Worm (Caenorhabditis elegans) whole organism, young adult: Measurements from ENCODE around the gene hum-4.

ENCODE experiments used
- B0336.3 ChIP-seq: fragments of 200-800 bp; sonication (Bioruptor generic); IDR thresholded peaks from 2 replicates; pipeline ENCODE4 v1.3.6; 2022; ENCODE audit warnings: missing genetic modification characterization, missing compliant biosample characterization
- F22D6.2 ChIP-seq: sonication (generic microtip); optimal IDR thresholded peaks from 2 replicates; lab custom pipeline; 2016; ENCODE audit warnings: mild to moderate bottlenecking, missing genetic modification characterization, missing compliant biosample characterization
- F57A8.1 ChIP-seq: fragments of 200-800 bp; sonication (Bioruptor generic); optimal IDR thresholded peaks from 2 replicates; lab custom pipeline; 2018; ENCODE audit warnings: mild to moderate bottlenecking, missing genetic modification characterization, moderate library complexity, missing compliant biosample characterization
- T07F8.4 ChIP-seq: sonication (generic microtip); optimal IDR thresholded peaks from 2 replicates; lab custom pipeline; 2016; ENCODE audit warnings: mild to moderate bottlenecking, missing genetic modification characterization, moderate library complexity, missing compliant biosample characterization
- Y53G8AR.9 ChIP-seq: fragments of 200-800 bp; sonication (Bioruptor generic); conservative IDR thresholded peaks from 2 replicates; pipeline ENCODE4 v1.3.6; 2022; ENCODE audit warnings: missing genetic modification reagents, missing genetic modification characterization, missing compliant biosample characterization
- Y67H2A.10 ChIP-seq: fragments of 200-800 bp; sonication (Bioruptor generic); conservative IDR thresholded peaks from 2 replicates; pipeline ENCODE4 v1.3.6; 2022; ENCODE audit warnings: missing genetic modification reagents, missing genetic modification characterization, missing compliant biosample characterization
- ama-1 ChIP-seq, 3 experiments: fragments of 150-350 bp in 1 of 3; sonication (generic microtip) in 2 of 3; optimal IDR thresholded peaks; 2 replicates each; lab custom pipeline; 2014 to 2018; ENCODE audit warnings: missing biosample characterization in 2 of 3, missing genetic modification characterization in 2 of 3, missing genetic modification reagents in 2 of 3
- aptf-3 ChIP-seq: fragments of 200-800 bp; sonication (Bioruptor generic); IDR thresholded peaks from 2 replicates; pipeline ENCODE4 v1.3.6; 2022; ENCODE audit warnings: missing genetic modification characterization, missing compliant biosample characterization
- atf-7 ChIP-seq: sonication (generic microtip); optimal IDR thresholded peaks from 2 replicates; lab custom pipeline; 2017; ENCODE audit warnings: mild to moderate bottlenecking, missing genetic modification characterization, missing compliant biosample characterization
- athp-1 ChIP-seq: sonication (generic microtip); optimal IDR thresholded peaks from 2 replicates; lab custom pipeline; 2017; ENCODE audit warnings: mild to moderate bottlenecking, missing genetic modification characterization, missing compliant biosample characterization
- bed-1 ChIP-seq: fragments of 200-800 bp; sonication (Bioruptor generic); IDR thresholded peaks from 2 replicates; pipeline ENCODE4 v1.3.6; 2022; ENCODE audit warnings: missing genetic modification reagents, missing genetic modification characterization, missing compliant biosample characterization
- cebp-1 ChIP-seq, 2 experiments: fragments of 200-800 bp in 1 of 2; sonication (Bioruptor generic) in 1 of 2; sonication (generic microtip) in 1 of 2; IDR thresholded peaks in 1 of 2; optimal IDR thresholded peaks in 1 of 2; 2 replicates each; pipeline versions ENCODE4 v1.3.6 to Lab custom; 2017 to 2022; ENCODE audit warnings: missing compliant biosample characterization in 2 of 2, missing genetic modification characterization in 2 of 2, mild to moderate bottlenecking in 1 of 2, missing genetic modification reagents in 1 of 2, moderate library complexity in 1 of 2
- ceh-100 ChIP-seq: fragments of 200-800 bp; sonication (Bioruptor generic); IDR thresholded peaks from 2 replicates; pipeline ENCODE4 v1.3.6; 2022; ENCODE audit warnings: missing genetic modification reagents, missing genetic modification characterization, missing compliant biosample characterization
- chd-7 ChIP-seq: sonication (generic microtip); optimal IDR thresholded peaks from 2 replicates; lab custom pipeline; 2016; ENCODE audit warnings: mild to moderate bottlenecking, missing genetic modification characterization, moderate library complexity, missing compliant biosample characterization
- dox-1 ChIP-seq: fragments of 200-800 bp; sonication (Bioruptor generic); IDR thresholded peaks from 2 replicates; pipeline ENCODE4 v1.3.6; 2022; ENCODE audit warnings: missing genetic modification reagents, missing genetic modification characterization, missing compliant biosample characterization
- egl-18 ChIP-seq: fragments of 200-800 bp; sonication (Bioruptor generic); IDR thresholded peaks from 2 replicates; pipeline ENCODE4 v1.3.6; 2022; ENCODE audit warnings: missing genetic modification reagents, missing genetic modification characterization, missing compliant biosample characterization
- let-526 ChIP-seq: fragments of 200-800 bp; sonication (Bioruptor generic); IDR thresholded peaks from 2 replicates; pipeline ENCODE4 v1.3.6; 2022; ENCODE audit warnings: missing genetic modification reagents, missing genetic modification characterization, missing compliant biosample characterization
- lin-26 ChIP-seq: fragments of 200-800 bp; sonication (Bioruptor generic); IDR thresholded peaks from 2 replicates; pipeline ENCODE4 v1.3.6; 2022; ENCODE audit warnings: missing genetic modification reagents, missing genetic modification characterization, missing compliant biosample characterization
- lir-1 ChIP-seq: fragments of 200-800 bp; sonication (Bioruptor generic); conservative IDR thresholded peaks from 2 replicates; pipeline ENCODE4 v1.3.6; 2022; ENCODE audit warnings: missing genetic modification reagents, missing genetic modification characterization, missing compliant biosample characterization
- lsy-27 ChIP-seq: sonication (generic microtip); optimal IDR thresholded peaks from 2 replicates; lab custom pipeline; 2017; ENCODE audit warnings: missing genetic modification characterization, mild to moderate bottlenecking, missing compliant biosample characterization, antibody characterized with exemption, missing genotype, borderline replicate concordance; ENCODE audit not compliant: insufficient read depth
- madf-10 ChIP-seq: sonication (generic microtip); optimal IDR thresholded peaks from 2 replicates; lab custom pipeline; 2016; ENCODE audit warnings: mild to moderate bottlenecking, missing genetic modification characterization, missing compliant biosample characterization
- nfya-1 ChIP-seq: sonication (generic microtip); optimal IDR thresholded peaks from 2 replicates; lab custom pipeline; 2017; ENCODE audit warnings: antibody characterized with exemption, missing compliant biosample characterization, missing genetic modification characterization, borderline replicate concordance; ENCODE audit not compliant: insufficient read depth
- nfyb-1 ChIP-seq: fragments of 200-800 bp; sonication (Bioruptor generic); IDR thresholded peaks from 2 replicates; pipeline ENCODE4 v1.3.6; 2022; ENCODE audit warnings: missing genetic modification reagents, missing genetic modification characterization, missing compliant biosample characterization
- nhr-80 ChIP-seq: sonication (generic microtip); optimal IDR thresholded peaks from 2 replicates; lab custom pipeline; 2016; ENCODE audit warnings: missing genetic modification characterization, missing compliant biosample characterization
- nhr-90 ChIP-seq: sonication (generic microtip); optimal IDR thresholded peaks from 2 replicates; lab custom pipeline; 2016; ENCODE audit warnings: missing genotype, mild to moderate bottlenecking, missing genetic modification characterization, missing compliant biosample characterization
- snpc-1.1 ChIP-seq: sonication (generic microtip); optimal IDR thresholded peaks from 2 replicates; lab custom pipeline; 2017; ENCODE audit warnings: missing genetic modification characterization, mild to moderate bottlenecking, missing compliant biosample characterization, antibody characterized with exemption, moderate library complexity, missing genotype, missing genetic modification reagents; ENCODE audit not compliant: insufficient read depth
- snpc-1.3 ChIP-seq: sonication (generic microtip); optimal IDR thresholded peaks from 2 replicates; lab custom pipeline; 2017; ENCODE audit warnings: missing genetic modification characterization, mild to moderate bottlenecking, missing compliant biosample characterization, antibody characterized with exemption, moderate library complexity, missing genotype, missing genetic modification reagents; ENCODE audit not compliant: insufficient read depth
- sptf-2 ChIP-seq: fragments of 200-800 bp; sonication (Bioruptor generic); optimal IDR thresholded peaks from 2 replicates; lab custom pipeline; 2018; ENCODE audit warnings: mild to moderate bottlenecking, missing genetic modification characterization, missing compliant biosample characterization
- tbx-9 ChIP-seq: sonication (generic microtip); optimal IDR thresholded peaks from 2 replicates; lab custom pipeline; 2016; ENCODE audit warnings: borderline replicate concordance, missing genetic modification characterization, inconsistent platforms, missing compliant biosample characterization
- unc-130 ChIP-seq: sonication (generic microtip); optimal IDR thresholded peaks from 2 replicates; lab custom pipeline; 2016; ENCODE audit warnings: missing genetic modification reagents, missing genetic modification characterization, missing compliant biosample characterization
- zfh-2 ChIP-seq: fragments of 200-800 bp; sonication (Bioruptor generic); conservative IDR thresholded peaks from 2 replicates; pipeline ENCODE4 v1.3.6; 2022; ENCODE audit warnings: missing genetic modification reagents, missing genetic modification characterization, missing compliant biosample characterization
- ztf-18 ChIP-seq: sonication (generic microtip); optimal IDR thresholded peaks from 2 replicates; lab custom pipeline; 2016; ENCODE audit warnings: missing genotype, mild to moderate bottlenecking, missing genetic modification characterization, missing compliant biosample characterization
- ztf-28 ChIP-seq: fragments of 200-800 bp; sonication (Bioruptor generic); IDR thresholded peaks from 2 replicates; pipeline ENCODE4 v1.3.6; 2022; ENCODE audit warnings: missing genetic modification reagents, missing genetic modification characterization, missing compliant biosample characterization

hum-4 gene

DNA sequence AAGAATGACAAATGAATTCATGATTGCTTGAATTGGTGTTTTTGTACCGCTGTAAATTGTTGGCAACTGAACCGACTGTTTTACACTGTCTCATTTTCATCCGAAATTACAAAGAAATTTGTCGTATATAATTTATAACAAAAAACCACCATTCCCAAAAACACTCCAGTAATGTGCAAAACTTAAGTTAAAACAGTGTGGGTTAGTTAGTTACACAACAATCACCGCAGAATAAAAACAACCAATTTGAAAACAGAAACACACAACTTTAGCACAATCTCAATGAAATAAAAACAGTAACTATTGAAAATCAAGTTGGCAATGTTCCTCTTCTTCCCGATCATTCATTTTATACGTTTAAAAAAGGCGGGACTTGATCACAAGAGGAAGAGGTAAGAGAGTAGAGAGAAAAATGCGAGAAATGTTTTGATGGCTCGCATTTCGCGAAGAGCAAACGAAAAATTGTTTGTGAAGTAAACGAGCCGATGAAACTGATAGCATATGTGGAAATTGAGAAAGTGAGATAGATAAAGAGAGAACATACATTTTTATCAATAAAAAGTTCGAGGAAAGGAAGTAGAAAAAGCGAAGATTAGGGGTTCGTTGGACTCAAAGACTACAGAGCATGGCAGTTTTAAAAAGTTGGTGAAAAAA, 25.6 kb downstream of the hum-4 start, which contains the start of gene F08B12.4:
Gene F08B12.4 (minus strand): TSS at position 51 of the 654 bp plus-strand sequence.
- TF ChIP-seq ama-1 (optimal IDR thresholded peaks at IDR 0.05; lab: Kevin White, UChicago) (peak; percentile 68), ama-1 (GFP tag; optimal IDR thresholded peaks at IDR 0.05; lab: Kevin White, UChicago) (no peak), nfyb-1 (peak; percentile 30; the same call in 1 of the 2 replicates), atf-7 (tag; lab: Kevin White, UChicago) (peak; percentile 23), nhr-80 (tag; lab: Kevin White, UChicago) (peak; percentile 84), lsy-27 (tag; lab: Kevin White, UChicago) (no peak), dox-1 (GFP tag; lab: Robert Waterston, UW) (0 out of 2 replicates have a peak, but pooled peaks have one; percentile 13), athp-1 (tag; lab: Kevin White, UChicago) (no peak)
- TF ChIP-seq, all 124 proteins: peak for 5

DNA sequence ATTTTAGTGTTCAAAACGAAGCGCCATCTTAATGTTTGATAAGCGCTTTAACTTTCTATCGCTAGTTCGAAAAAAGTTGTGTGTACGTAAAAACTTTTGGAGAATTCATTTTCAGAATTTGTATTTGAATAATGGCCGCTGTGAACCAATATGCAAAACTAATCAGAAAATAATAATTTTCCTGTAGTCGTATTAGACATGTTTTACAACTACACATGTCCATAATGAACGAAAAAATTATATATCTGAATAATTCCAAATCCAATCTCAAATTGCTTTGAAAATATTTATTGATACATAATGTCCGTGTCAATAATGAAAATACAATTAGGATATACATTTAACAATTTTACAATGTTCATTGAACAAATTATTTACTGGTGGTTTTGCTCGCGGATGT, 26.6 kb downstream of the hum-4 start:
- TF ChIP-seq snpc-1.1 (tag; lab: Kevin White, UChicago) (no peak), Y53G8AR.9 (GFP tag; lab: Robert Waterston, UW) (peak; percentile 17; the same call in 1 of the 2 replicates), nhr-80 (tag; lab: Kevin White, UChicago) (peak; percentile 4)

DNA sequence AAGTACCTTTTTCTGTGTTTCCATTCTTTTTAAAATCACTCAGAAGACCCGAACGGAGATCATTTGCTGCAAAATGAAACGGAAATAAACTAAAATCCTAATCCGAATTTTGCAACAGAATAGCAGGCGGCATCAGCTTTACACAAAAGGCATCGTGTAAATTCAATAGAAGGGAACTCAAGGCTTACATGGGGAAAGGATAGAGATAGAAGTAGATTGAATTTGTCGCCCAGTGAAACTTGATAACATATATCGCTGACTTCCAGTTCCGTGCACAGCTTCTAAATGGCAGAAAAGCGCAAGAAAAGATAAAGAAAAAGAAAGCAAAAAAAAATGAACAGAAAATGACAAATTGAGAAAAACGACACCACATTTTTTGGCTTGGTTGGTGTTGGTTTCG, 27.5 kb downstream of the hum-4 start, which contains the start of gene slo-2:
Gene slo-2 (minus strand): TSS at position 24 of the 400 bp plus-strand sequence.
- TF ChIP-seq nfya-1 (tag; lab: Kevin White, UChicago), result no peak
- no peak for TF ChIP-seq ztf-28
- TF ChIP-seq aptf-3 (GFP tag; lab: Robert Waterston, UW), result no peak
- TF ChIP-seq lin-26, result no peak
- no peak for TF ChIP-seq let-526

DNA sequence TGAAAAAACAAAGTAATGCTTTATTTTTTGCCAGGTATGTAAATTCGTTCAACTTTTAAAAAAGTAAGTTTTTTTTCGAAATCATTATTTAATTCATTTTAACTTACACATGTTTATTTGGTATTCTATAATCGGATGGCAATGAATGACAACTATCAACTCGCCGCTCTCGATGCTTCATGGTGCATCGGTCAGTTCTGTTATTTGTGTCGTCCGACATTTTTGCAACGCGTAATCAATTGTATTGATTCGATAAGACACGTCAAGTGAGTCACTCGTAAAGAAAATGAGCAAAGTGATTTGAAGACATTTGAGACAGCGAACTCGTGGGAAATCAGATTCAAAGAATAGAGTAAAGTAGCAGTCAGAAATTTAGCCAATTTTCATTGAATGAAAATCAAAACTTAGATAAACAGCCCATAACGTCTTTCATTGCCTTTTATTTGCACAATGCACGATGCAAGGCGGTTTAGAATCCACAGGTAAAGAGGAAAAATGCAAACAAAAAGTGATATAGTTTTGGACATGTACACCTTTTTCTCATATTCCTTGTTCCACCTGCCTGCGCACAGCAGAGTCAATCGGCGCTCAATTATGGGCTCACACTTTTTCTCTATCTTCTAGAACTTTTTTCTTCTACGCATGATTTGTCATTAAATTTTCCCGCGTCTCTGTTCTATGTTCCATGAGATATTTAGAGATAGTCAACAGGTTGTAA, 32.8 kb downstream of the hum-4 start:
- TF ChIP-seq lir-1 (GFP tag; lab: Robert Waterston, UW), result no peak
- TF ChIP-seq nhr-90 (tag; lab: Kevin White, UChicago), result no peak
- no peak for TF ChIP-seq madf-10 (tag; lab: Kevin White, UChicago)
- no peak for TF ChIP-seq ceh-100 (GFP tag; lab: Robert Waterston, UW)
- TF ChIP-seq F57A8.1 (GFP tag; lab: Kevin White, UChicago), result no peak
- no peak for TF ChIP-seq snpc-1.3 (tag; lab: Kevin White, UChicago)
- TF ChIP-seq nhr-80 (tag; lab: Kevin White, UChicago), result peak; percentile 69

DNA sequence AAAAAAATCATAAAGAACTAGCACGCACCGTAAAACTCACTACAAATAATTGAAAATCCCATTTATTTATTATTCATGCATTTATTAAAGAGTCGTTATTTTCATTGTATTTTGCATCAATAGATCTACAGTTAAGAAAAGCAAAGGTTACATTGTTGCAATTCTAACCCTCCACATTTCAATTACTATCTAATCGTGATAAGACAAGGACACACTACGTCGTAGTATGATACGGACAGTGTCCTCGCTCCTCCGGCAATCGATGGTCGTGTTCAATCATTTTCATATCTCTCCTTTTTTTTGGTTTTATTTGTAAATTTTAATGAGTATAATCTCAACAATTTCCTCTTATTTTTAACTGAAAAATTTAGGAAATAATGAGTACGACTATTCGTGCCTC, 40.5 kb downstream of the hum-4 start, which contains the start of gene prx-12:
Gene prx-12 (plus strand): TSS at position 371 of the 400 bp plus-strand sequence.
- TF ChIP-seq ztf-18 (tag; lab: Kevin White, UChicago) (no peak), F22D6.2 (tag; lab: Kevin White, UChicago) (no peak), nhr-80 (tag; lab: Kevin White, UChicago) (peak; percentile 59)

DNA sequence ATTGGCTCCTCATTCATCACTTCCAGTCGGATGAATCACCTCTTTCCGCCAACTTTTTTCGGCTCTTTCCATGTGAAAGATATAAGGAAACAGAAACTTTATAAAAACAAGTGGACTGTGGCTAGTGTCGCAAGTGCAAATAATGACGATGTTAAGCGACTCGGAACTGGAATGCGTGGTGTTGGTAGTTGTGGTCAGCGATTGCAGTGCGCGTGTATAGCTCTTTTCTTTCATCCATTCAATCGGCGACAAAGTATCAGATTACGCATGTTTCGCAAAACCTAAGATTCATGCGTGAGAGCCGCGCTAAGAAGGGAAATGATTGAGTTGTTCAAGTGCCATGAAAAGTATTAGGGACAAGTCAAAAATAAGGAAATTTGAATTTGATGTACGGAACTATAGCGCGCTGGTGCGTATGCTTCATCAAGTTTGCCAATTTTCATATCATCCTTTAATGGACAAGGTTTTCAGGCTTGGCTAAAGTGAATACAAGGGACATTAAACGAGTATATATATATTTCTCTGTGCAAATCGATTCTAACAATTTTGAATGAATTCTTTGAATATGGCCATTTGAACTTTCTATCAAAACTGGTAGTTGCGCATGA, 45.6 kb downstream of the hum-4 start:
- TF ChIP-seq tbx-9 (tag; lab: Kevin White, UChicago) (no peak), unc-130 (GFP tag; lab: Kevin White, UChicago) (no peak), lsy-27 (tag; lab: Kevin White, UChicago) (no peak), Y67H2A.10 (GFP tag; lab: Robert Waterston, UW) (no peak), sptf-2 (no peak), ama-1 (optimal IDR thresholded peaks at IDR 0.05; lab: Kevin White, UChicago) (no peak), ama-1 (GFP tag; optimal IDR thresholded peaks at IDR 0.05; lab: Kevin White, UChicago) (no peak), B0336.3 (GFP tag; lab: Robert Waterston, UW) (no peak), bed-1 (GFP tag; lab: Robert Waterston, UW) (no peak), T07F8.4 (tag; lab: Kevin White, UChicago) (no peak), F57A8.1 (GFP tag; lab: Kevin White, UChicago) (no peak), athp-1 (tag; lab: Kevin White, UChicago) (no peak), cebp-1 (GFP tag; IDR thresholded peaks at IDR 0.05; lab: Robert Waterston, UW) (no peak), cebp-1 (tag; optimal IDR thresholded peaks at IDR 0.05; lab: Kevin White, UChicago) (no peak), egl-18 (GFP tag; lab: Robert Waterston, UW) (no peak), chd-7 (tag; lab: Kevin White, UChicago) (no peak), zfh-2 (GFP tag; lab: Robert Waterston, UW) (no peak)
